Worm (Caenorhabditis elegans): ENCODE results near the gene Y54G11A.2.

The Y54G11A.2 gene

ce11 chrII:14296320-14296719 is 44.2 kb downstream of the Y54G11A.2 start (continued):
- TF ChIP-seq fkh-4 (tag; optimal IDR thresholded peaks at IDR 0.05; ENCODE audit: borderline replicate concordance) = no peak
- peak; percentile 66 for TF ChIP-seq nhr-90 (tag; optimal IDR thresholded peaks at IDR 0.05; ENCODE audit: poor library complexity)
- TF ChIP-seq zip-4 (GFP tag; optimal IDR thresholded peaks at IDR 0.05) = no peak
- peak; percentile 77 for TF ChIP-seq snu-23 (GFP tag; optimal IDR thresholded peaks at IDR 0.05)
- peak; percentile 19 for TF ChIP-seq swsn-7 (tag; optimal IDR thresholded peaks at IDR 0.05)
- no peak for TF ChIP-seq sox-4 (tag; optimal IDR thresholded peaks at IDR 0.05)
- TF ChIP-seq mef-2 (tag; optimal IDR thresholded peaks at IDR 0.05) = no peak
- peak; percentile 35 for TF ChIP-seq tbx-2 (tag; optimal IDR thresholded peaks at IDR 0.05)
- no peak for TF ChIP-seq unc-86 (tag; optimal IDR thresholded peaks at IDR 0.05)
- no peak for TF ChIP-seq nhr-84 (tag; optimal IDR thresholded peaks at IDR 0.05)
- no peak for TF ChIP-seq C04F5.9 (tag; optimal IDR thresholded peaks at IDR 0.05)
- TF ChIP-seq elt-2 (tag; optimal IDR thresholded peaks at IDR 0.05) = peak; percentile 87
- no peak for TF ChIP-seq ceh-90 (tag; optimal IDR thresholded peaks at IDR 0.05)
- TF ChIP-seq ceh-63 (GFP tag; optimal IDR thresholded peaks at IDR 0.05) = no peak
- TF ChIP-seq hlh-17 (GFP tag; optimal IDR thresholded peaks at IDR 0.05; ENCODE audit: borderline replicate concordance) = no peak
- no peak for TF ChIP-seq unc-30 (tag; optimal IDR thresholded peaks at IDR 0.05)
- TF ChIP-seq dsc-1 (tag; optimal IDR thresholded peaks at IDR 0.05) = no peak
- TF ChIP-seq egl-27 (tag; optimal IDR thresholded peaks at IDR 0.05) = no peak
- TF ChIP-seq nhr-12 (tag; optimal IDR thresholded peaks at IDR 0.05) = no peak
- no peak for TF ChIP-seq jun-1 (tag; optimal IDR thresholded peaks at IDR 0.05)
- no peak for TF ChIP-seq nhr-76 (tag; optimal IDR thresholded peaks at IDR 0.05)
- TF ChIP-seq skn-1 (tag; optimal IDR thresholded peaks at IDR 0.05) = peak; percentile 66
- TF ChIP-seq zag-1 (tag; optimal IDR thresholded peaks at IDR 0.05) = no peak
- TF ChIP-seq unc-130 (tag; optimal IDR thresholded peaks at IDR 0.05) = no peak
- TF ChIP-seq lin-14 (GFP tag; optimal IDR thresholded peaks at IDR 0.05) = peak; percentile 80
- no peak for TF ChIP-seq ets-5 (GFP tag; IDR thresholded peaks at IDR 0.05)
- TF ChIP-seq efl-3 (GFP tag; optimal IDR thresholded peaks at IDR 0.05) = no peak
- no peak for TF ChIP-seq vab-15 (tag; optimal IDR thresholded peaks at IDR 0.05)
- no peak for TF ChIP-seq pag-3 (tag; optimal IDR thresholded peaks at IDR 0.05; ENCODE audit: borderline replicate concordance, insufficient read depth)
- TF ChIP-seq nhr-77 (tag; optimal IDR thresholded peaks at IDR 0.05) = peak; percentile 68
- no peak for TF ChIP-seq nhr-11 (tag; optimal IDR thresholded peaks at IDR 0.05)
- TF ChIP-seq pqm-1 (tag; optimal IDR thresholded peaks at IDR 0.05) = no peak
- TF ChIP-seq alr-1 (tag; optimal IDR thresholded peaks at IDR 0.05; ENCODE audit: borderline replicate concordance) = no peak
- TF ChIP-seq mab-9 (GFP tag; IDR thresholded peaks at IDR 0.05) = no peak
- no peak for TF ChIP-seq ces-1 (GFP tag; optimal IDR thresholded peaks at IDR 0.05)
- no peak for TF ChIP-seq ama-1 (optimal IDR thresholded peaks at IDR 0.05)
- no peak for TF ChIP-seq isw-1 (GFP tag; IDR thresholded peaks at IDR 0.05)
- TF ChIP-seq snpc-4 (tag; optimal IDR thresholded peaks at IDR 0.05) = no peak
- no peak for TF ChIP-seq Y116A8C.19 (tag; optimal IDR thresholded peaks at IDR 0.05; ENCODE audit: borderline replicate concordance)
- peak in 1 of 2 experiments; percentile 96 for TF ChIP-seq mdl-1 (tag; optimal IDR thresholded peaks at IDR 0.05)

ce11 chrII:14297050-14297449 is 44.9 kb downstream of the Y54G11A.2 start, which contains the start of gene Y54G11A.7:
Gene Y54G11A.7 (plus strand): TSS chrII:14297305.
- TF ChIP-seq nhr-85 (tag) = peak; percentile 25

- TF ChIP-seq efl-1 (optimal IDR thresholded peaks at IDR 0.05) (no peak), efl-1 (GFP tag; optimal IDR thresholded peaks at IDR 0.05 in 1 of 2) (peak in 1 of 2 experiments; percentile 57), elt-3 (tag; optimal IDR thresholded peaks at IDR 0.05) (no peak), nhr-85 (tag) (peak; percentile 1)
Measured at ce11 chrII:14299254-14299759, 47.1 kb downstream of the Y54G11A.2 start.
